Fruit fly (Drosophila melanogaster) whole organism, wandering third instar larva: ENCODE measurements around the gene CG46399.

Source experiments
- CG32264 ChIP-seq: fragments of 200-800 bp; sonication (Bioruptor generic); optimal IDR thresholded peaks from 2 replicates; lab custom pipeline; 2016; ENCODE audit warnings: missing biosample characterization, missing genetic modification characterization
- Mio ChIP-seq: sonication (Bioruptor generic); optimal IDR thresholded peaks from 2 replicates; lab custom pipeline; 2016; ENCODE audit warnings: missing biosample characterization, missing genetic modification characterization
- Rel ChIP-seq, 2 experiments: fragments of 200-800 bp; sonication (Bioruptor generic) in 1 of 2; optimal IDR thresholded peaks; 2 replicates in 1 of 2; 3 replicates in 1 of 2; lab custom pipeline; 2016 to 2019; ENCODE audit warnings: mild to moderate bottlenecking in 2 of 2, missing biosample characterization in 2 of 2, missing genetic modification characterization in 2 of 2, moderate library complexity in 1 of 2
- pan ChIP-seq: fragments of >200 bp; optimal IDR thresholded peaks from 2 replicates; lab custom pipeline; 2017

- no peak for TF ChIP-seq Rel (GFP tag; optimal IDR thresholded peaks at IDR 0.05; lab: Kevin White, UChicago)
- no peak for TF ChIP-seq Rel (tag; optimal IDR thresholded peaks at IDR 0.05; lab: Kevin White, UChicago)
- no peak for TF ChIP-seq Mio (GFP tag; lab: Kevin White, UChicago)
- TF ChIP-seq CG32264 (GFP tag; lab: Kevin White, UChicago), result no peak
- no peak for TF ChIP-seq pan (lab: Kevin White, UChicago)
Observed at dm6 chrX:14846116-14846614, 12.9 kb upstream of the CG46399 start.
